Fruit fly (Drosophila melanogaster) whole organism, embryonic: ENCODE data around the gene Acsx1L.

Source experiments
- Bgb ChIP-seq: fragments of 200-800 bp; sonication (Bioruptor generic); IDR thresholded peaks from 2 replicates; pipeline ENCODE4 v1.3.6; 2022; ENCODE audit warnings: missing biosample characterization, missing genetic modification characterization; ENCODE audit not compliant: partially characterized antibody
- CG10366 ChIP-seq: fragments of 200-800 bp; sonication (Bioruptor generic); IDR thresholded peaks from 2 replicates; pipeline ENCODE4 v1.3.6; 2022; ENCODE audit warnings: missing biosample characterization, missing genetic modification characterization
- CG14860 ChIP-seq: fragments of 200-800 bp; sonication (Bioruptor generic); IDR thresholded peaks from 3 replicates; pipeline ENCODE4 v1.3.6; 2022; ENCODE audit warnings: missing biosample characterization, missing genetic modification characterization; ENCODE audit not compliant: partially characterized antibody
- CG16813 ChIP-seq: fragments of 200-800 bp; sonication (Bioruptor generic); IDR thresholded peaks from 3 replicates; pipeline ENCODE4 v1.3.6; 2022; ENCODE audit warnings: missing biosample characterization, missing genetic modification characterization; ENCODE audit not compliant: partially characterized antibody
- CG16863 ChIP-seq: fragments of 200-800 bp; sonication (Bioruptor generic); optimal IDR thresholded peaks from 3 replicates; lab custom pipeline; 2016; ENCODE audit warnings: missing biosample characterization, missing genetic modification characterization
- CG32772 ChIP-seq: fragments of 200-800 bp; sonication (Bioruptor generic); IDR thresholded peaks from 2 replicates; pipeline ENCODE4 v1.3.6; 2022; ENCODE audit warnings: missing biosample characterization, missing genetic modification characterization
- CG34422 ChIP-seq: fragments of 200-800 bp; sonication (Bioruptor generic); IDR thresholded peaks from 3 replicates; pipeline ENCODE4 v1.3.6; 2022; ENCODE audit warnings: missing biosample characterization, missing genetic modification characterization
- CG3995 ChIP-seq: fragments of 200-800 bp; sonication (Bioruptor generic); optimal IDR thresholded peaks from 3 replicates; lab custom pipeline; 2016; ENCODE audit warnings: missing biosample characterization, missing genetic modification characterization
- CG4854 ChIP-seq: fragments of 200-800 bp; sonication (Bioruptor generic); optimal IDR thresholded peaks from 2 replicates; lab custom pipeline; 2016; ENCODE audit warnings: missing biosample characterization, missing genetic modification characterization, inconsistent platforms
- CG6791 ChIP-seq: fragments of 200-800 bp; sonication (Bioruptor generic); IDR thresholded peaks from 3 replicates; pipeline ENCODE4 v1.3.6; 2022; ENCODE audit warnings: missing biosample characterization, missing genetic modification characterization; ENCODE audit not compliant: partially characterized antibody
- CG7357 ChIP-seq: fragments of 200-800 bp; sonication (Bioruptor generic); IDR thresholded peaks from 3 replicates; pipeline ENCODE4 v1.3.6; 2022; ENCODE audit warnings: missing biosample characterization, missing genetic modification characterization
- CG7963 ChIP-seq: fragments of 200-800 bp; sonication (Bioruptor generic); IDR thresholded peaks from 3 replicates; pipeline ENCODE4 v1.3.6; 2022; ENCODE audit warnings: missing biosample characterization, missing genetic modification characterization; ENCODE audit not compliant: partially characterized antibody
- CTCF ChIP-seq: fragments of 200-800 bp; sonication (Bioruptor generic); optimal IDR thresholded peaks from 2 replicates; lab custom pipeline; 2017; ENCODE audit warnings: missing biosample characterization, mild to moderate bottlenecking, missing genetic modification characterization, moderate library complexity
- Dad ChIP-seq: fragments of 200-800 bp; sonication (Bioruptor generic); optimal IDR thresholded peaks from 3 replicates; lab custom pipeline; 2016; ENCODE audit warnings: missing biosample characterization, missing genetic modification characterization
- Eip74EF ChIP-seq, 2 experiments: fragments of 200-800 bp in 1 of 2; fragments of >200 bp in 1 of 2; sonication (Bioruptor generic) in 1 of 2; optimal IDR thresholded peaks; 2 replicates each; lab custom pipeline; 2017 to 2019; ENCODE audit warnings: missing biosample characterization in 2 of 2, missing genetic modification characterization in 2 of 2, mild to moderate bottlenecking in 1 of 2, moderate library complexity in 1 of 2
- H2.0 ChIP-seq: fragments of 200-800 bp; sonication (Bioruptor generic); IDR thresholded peaks from 2 replicates; pipeline ENCODE4 v1.3.6; 2022; ENCODE audit warnings: missing biosample characterization, missing genetic modification characterization
- HmgZ ChIP-seq: fragments of 200-800 bp; sonication (Bioruptor generic); optimal IDR thresholded peaks from 2 replicates; lab custom pipeline; 2018; ENCODE audit warnings: missing biosample characterization, mild to moderate bottlenecking, missing genetic modification characterization
- PHDP ChIP-seq: fragments of 200-800 bp; sonication (Bioruptor generic); optimal IDR thresholded peaks from 3 replicates; lab custom pipeline; 2018; ENCODE audit warnings: missing biosample characterization, mild to moderate bottlenecking, missing genetic modification characterization, moderate library complexity
- Sry-δ ChIP-seq: fragments of 200-800 bp; sonication (Bioruptor generic); optimal IDR thresholded peaks from 2 replicates; lab custom pipeline; 2016; ENCODE audit warnings: missing biosample characterization, missing genetic modification characterization
- Vsx1 ChIP-seq: fragments of 200-800 bp; sonication (Bioruptor generic); optimal IDR thresholded peaks from 2 replicates; lab custom pipeline; 2017; ENCODE audit warnings: missing biosample characterization, mild to moderate bottlenecking, missing genetic modification characterization, missing genetic modification reagents
- amos ChIP-seq: fragments of 200-800 bp; sonication (Bioruptor generic); IDR thresholded peaks from 2 replicates; pipeline ENCODE4 v1.3.6; 2022; ENCODE audit warnings: missing biosample characterization, missing genetic modification characterization; ENCODE audit not compliant: partially characterized antibody
- ash1 ChIP-seq: fragments of 200-800 bp; sonication (Bioruptor generic); optimal IDR thresholded peaks from 2 replicates; lab custom pipeline; 2018; ENCODE audit warnings: missing biosample characterization, mild to moderate bottlenecking, missing genetic modification characterization
- bbx ChIP-seq: fragments of 200-800 bp; sonication (Bioruptor generic); IDR thresholded peaks from 2 replicates; pipeline ENCODE4 v1.3.6; 2022; ENCODE audit warnings: missing biosample characterization, missing genetic modification characterization; ENCODE audit not compliant: partially characterized antibody
- crc ChIP-seq: fragments of 200-800 bp; sonication (Bioruptor generic); optimal IDR thresholded peaks from 2 replicates; lab custom pipeline; 2016; ENCODE audit warnings: missing biosample characterization, missing genetic modification characterization
- esg ChIP-seq: fragments of 200-800 bp; sonication (Bioruptor generic); conservative IDR thresholded peaks from 2 replicates; pipeline ENCODE4 v1.3.6; 2022; ENCODE audit warnings: missing biosample characterization, missing genetic modification characterization
- grau ChIP-seq: fragments of 200-800 bp; optimal IDR thresholded peaks from 3 replicates; lab custom pipeline; 2019; ENCODE audit warnings: missing biosample characterization, mild to moderate bottlenecking, missing genetic modification characterization, moderate library complexity
- jigr1 ChIP-seq: fragments of 200-800 bp; sonication (Bioruptor generic); IDR thresholded peaks from 3 replicates; pipeline ENCODE4 v1.3.6; 2022; ENCODE audit warnings: missing biosample characterization, missing genetic modification characterization
- kay ChIP-seq: fragments of 200-800 bp; sonication (Bioruptor generic); optimal IDR thresholded peaks from 2 replicates; lab custom pipeline; 2016; ENCODE audit warnings: missing biosample characterization, missing genetic modification characterization
- klu ChIP-seq: fragments of 200-800 bp; sonication (Bioruptor generic); IDR thresholded peaks from 2 replicates; pipeline ENCODE4 v1.3.6; 2022; ENCODE audit warnings: missing biosample characterization, missing genetic modification characterization
- knrl ChIP-seq: fragments of 200-800 bp; sonication (Bioruptor generic); IDR thresholded peaks from 3 replicates; pipeline ENCODE4 v1.3.6; 2022; ENCODE audit warnings: missing biosample characterization, missing genetic modification characterization; ENCODE audit not compliant: partially characterized antibody
- lmd ChIP-seq: fragments of 200-800 bp; sonication (Bioruptor generic); IDR thresholded peaks from 2 replicates; pipeline ENCODE4 v1.3.6; 2022; ENCODE audit warnings: missing biosample characterization, missing genetic modification characterization
- mirr ChIP-seq: fragments of 200-800 bp; sonication (Bioruptor generic); optimal IDR thresholded peaks from 3 replicates; lab custom pipeline; 2018; ENCODE audit warnings: missing biosample characterization, mild to moderate bottlenecking, missing genetic modification characterization
- mld ChIP-seq: fragments of 200-800 bp; sonication (Bioruptor generic); IDR thresholded peaks from 3 replicates; pipeline ENCODE4 v1.3.6; 2022; ENCODE audit warnings: missing biosample characterization, missing genetic modification characterization; ENCODE audit not compliant: partially characterized antibody
- sisA ChIP-seq: fragments of 200-800 bp; sonication (Bioruptor generic); IDR thresholded peaks from 2 replicates; pipeline ENCODE4 v1.3.6; 2022; ENCODE audit warnings: missing biosample characterization, missing genetic modification characterization
- stc ChIP-seq: fragments of 200-800 bp; sonication (Bioruptor generic); IDR thresholded peaks from 2 replicates; pipeline ENCODE4 v1.3.6; 2022; ENCODE audit warnings: missing biosample characterization, missing genetic modification characterization
- stwl ChIP-seq: fragments of 200-800 bp; sonication (Bioruptor generic); optimal IDR thresholded peaks from 3 replicates; lab custom pipeline; 2018; ENCODE audit warnings: missing biosample characterization, mild to moderate bottlenecking, missing genetic modification characterization, moderate library complexity
- sug ChIP-seq: fragments of 200-800 bp; optimal IDR thresholded peaks from 2 replicates; lab custom pipeline; 2019; ENCODE audit warnings: missing biosample characterization, mild to moderate bottlenecking, missing genetic modification characterization, moderate library complexity
- vnd ChIP-seq: fragments of 200-800 bp; sonication (Bioruptor generic); IDR thresholded peaks from 3 replicates; pipeline ENCODE4 v1.3.6; 2022; ENCODE audit warnings: missing biosample characterization, missing genetic modification characterization; ENCODE audit not compliant: partially characterized antibody
- wek ChIP-seq: fragments of 200-800 bp; sonication (Bioruptor generic); optimal IDR thresholded peaks from 3 replicates; lab custom pipeline; 2018; ENCODE audit warnings: missing biosample characterization, mild to moderate bottlenecking, missing genetic modification characterization, moderate library complexity

Acsx1L gene

dm6 chr3R:19780946-19781345 lies 7.9 kb upstream of the Acsx1L start, which contains the start of gene Acsx3:
Gene Acsx3, plus strand, starts transcription at chr3R:19781246.
- TF ChIP-seq sug (tag; lab: Kevin White, UChicago) (peak; percentile 51), esg (GFP tag; lab: Robert Waterston, UW) (no peak), CG34422 (GFP tag; lab: Robert Waterston, UW) (no peak), ash1 (no peak), grau (tag; lab: Kevin White, UChicago) (peak; percentile 10)

DNA sequence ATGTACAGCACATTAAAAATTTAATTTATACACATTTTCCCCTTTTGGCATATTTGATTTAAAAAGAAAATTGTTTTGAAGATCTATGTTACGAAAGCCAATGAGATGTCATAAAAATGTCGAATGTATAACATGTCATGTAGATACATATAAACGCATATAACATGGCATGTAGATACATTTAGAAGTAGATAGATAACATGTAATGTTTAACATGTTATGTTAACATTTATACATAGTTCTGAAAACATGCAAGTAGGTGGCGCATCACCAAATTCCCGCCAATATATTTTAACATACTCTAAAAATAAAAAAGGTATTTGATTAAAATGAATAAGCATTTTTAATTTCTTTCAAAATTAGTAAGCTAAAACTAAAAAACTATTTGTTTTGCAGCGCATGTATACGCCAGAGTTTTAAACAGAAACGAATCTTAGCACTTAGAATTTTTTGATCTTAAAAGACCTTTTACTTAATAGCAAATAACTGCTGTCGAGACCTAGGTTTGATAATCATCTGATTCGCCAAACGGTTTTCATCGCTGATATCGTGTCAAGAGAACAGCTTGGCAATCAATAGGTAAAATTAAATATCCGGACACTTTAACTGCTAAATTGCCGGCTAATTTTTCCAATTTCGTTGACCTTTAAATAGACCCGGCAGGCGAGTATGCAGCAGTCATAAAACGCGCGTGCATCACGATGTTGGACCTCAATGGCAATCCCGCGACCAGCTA lies 5.2 kb upstream of the Acsx1L start, which contains the start of gene Acsx2:
Acsx2 (plus strand) TSS at position 686 of the 736 bp plus-strand sequence.
- TF ChIP-seq stc (GFP tag; lab: Robert Waterston, UW) (no peak), mld (GFP tag; lab: Robert Waterston, UW) (0 out of 3 replicates have a peak, but pooled peaks have one; percentile 18), CG3995 (no peak), Vsx1 (GFP tag; lab: Kevin White, UChicago) (no peak), Sry-δ (GFP tag; lab: Kevin White, UChicago) (no peak), amos (GFP tag; lab: Robert Waterston, UW) (peak; percentile 63), CG6791 (0 out of 3 replicates have a peak, but pooled peaks have one; percentile 11), CTCF (peak; percentile 90), Bgb (GFP tag; lab: Robert Waterston, UW) (peak; percentile 40; the same call in 1 of the 2 replicates), CG16813 (GFP tag; lab: Robert Waterston, UW) (peak; percentile 48; the same call in 1 of the 3 replicates), stwl (peak; percentile 61), CG16863 (GFP tag; lab: Kevin White, UChicago) (no peak), knrl (GFP tag; lab: Robert Waterston, UW) (peak; percentile 46; the same call in 2 of the 3 replicates), mirr (GFP tag; lab: Kevin White, UChicago) (no peak), HmgZ (tag; lab: Kevin White, UChicago) (no peak), bbx (GFP tag; lab: Robert Waterston, UW) (0 out of 2 replicates have a peak, but pooled peaks have one; percentile 33), jigr1 (GFP tag; lab: Robert Waterston, UW) (no peak)

DNA sequence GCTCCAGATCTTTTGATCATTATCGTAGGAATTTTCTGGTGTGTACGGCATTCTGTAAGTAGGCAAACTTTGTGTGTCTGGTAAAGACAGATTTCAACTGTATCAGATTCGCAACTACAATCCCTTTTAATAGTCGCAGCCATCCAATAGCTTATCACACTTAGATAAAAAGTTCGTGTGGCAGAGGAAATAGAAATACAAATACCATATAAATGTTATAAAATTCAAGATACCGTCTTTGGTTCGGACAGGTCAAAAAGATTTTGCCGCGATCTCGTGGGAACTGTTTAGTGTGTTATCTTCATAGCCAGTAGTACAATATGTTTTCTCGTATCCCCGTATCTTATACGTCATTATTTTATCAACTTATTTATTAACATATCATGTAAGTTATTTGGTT lies 4.2 kb upstream of the Acsx1L start, which contains the start of gene Acsx1R:
Acsx1R (minus strand) TSS at position 101 of the 400 bp plus-strand sequence.
- TF ChIP-seq Dad (GFP tag; lab: Kevin White, UChicago) = no peak
- no peak for TF ChIP-seq crc (GFP tag; lab: Kevin White, UChicago)
- no peak for TF ChIP-seq CG32772 (GFP tag; lab: Robert Waterston, UW)
- TF ChIP-seq PHDP (tag; lab: Kevin White, UChicago) = no peak
- no peak for TF ChIP-seq CG4854
- TF ChIP-seq Eip74EF (GFP tag; optimal IDR thresholded peaks at IDR 0.05; lab: Kevin White, UChicago) = no peak
- no peak for TF ChIP-seq H2.0 (GFP tag; lab: Robert Waterston, UW)
- TF ChIP-seq CG7357 (GFP tag; lab: Robert Waterston, UW) = no peak
- TF ChIP-seq lmd (GFP tag; lab: Robert Waterston, UW) = no peak
- no peak for TF ChIP-seq kay (GFP tag; lab: Kevin White, UChicago)

dm6 chr3R:19774149-19774548 lies 1.1 kb upstream of the Acsx1L start:
- TF ChIP-seq stwl = peak; percentile 35
- TF ChIP-seq knrl (GFP tag; lab: Robert Waterston, UW) = peak; percentile 68
- peak; percentile 54 for TF ChIP-seq CG16813 (GFP tag; lab: Robert Waterston, UW)
- TF ChIP-seq wek (GFP tag; lab: Kevin White, UChicago) = no peak
- TF ChIP-seq klu (GFP tag; lab: Robert Waterston, UW) = no peak
- TF ChIP-seq Bgb (GFP tag; lab: Robert Waterston, UW) = peak; percentile 86
- peak; percentile 63 for TF ChIP-seq amos (GFP tag; lab: Robert Waterston, UW)
- peak; percentile 84 for TF ChIP-seq CTCF
- TF ChIP-seq CG7963 = 0 out of 3 replicates have a peak, but pooled peaks have one; percentile 44
- TF ChIP-seq CG6791 = peak; percentile 40; the same call in 1 of the 3 replicates
- no peak for TF ChIP-seq CG10366 (GFP tag; lab: Robert Waterston, UW)
- peak; percentile 50; the same call in 2 of the 3 replicates for TF ChIP-seq vnd (GFP tag; lab: Robert Waterston, UW)
- no peak for TF ChIP-seq sisA (GFP tag; lab: Robert Waterston, UW)
- peak; percentile 50; the same call in 1 of the 3 replicates for TF ChIP-seq CG14860 (GFP tag; lab: Robert Waterston, UW)
